Worm (Caenorhabditis elegans): Measurements from ENCODE around the gene lgc-36.
A peak's percentile ranks its signal among the peaks of the same experiment; 100 is the strongest.

lgc-36 gene

DNA sequence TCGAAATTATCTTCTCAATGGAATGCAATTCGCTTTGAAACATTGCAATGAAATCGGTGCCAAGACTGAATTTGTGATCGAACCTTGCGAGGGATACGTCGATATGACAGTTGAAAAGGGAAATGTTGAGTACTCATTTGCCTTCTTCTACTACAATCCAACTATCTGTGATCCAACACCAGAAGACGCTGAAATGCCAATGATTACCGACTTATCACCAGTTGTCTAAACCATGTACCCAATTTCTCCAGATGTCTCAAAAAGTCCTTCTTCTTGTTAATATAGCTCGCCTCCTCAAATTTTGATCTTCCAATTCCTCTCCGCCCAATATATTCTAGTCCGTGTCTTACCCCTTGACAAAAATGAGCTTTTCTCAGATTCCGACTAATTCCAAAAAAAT lies 42.7 kb downstream of the lgc-36 start:
- TF ChIP-seq lin-35 (GFP tag; optimal IDR thresholded peaks at IDR 0.05) (no peak), hmg-20 (GFP tag; IDR thresholded peaks at IDR 0.05) (no peak), ceh-27 (GFP tag; optimal IDR thresholded peaks at IDR 0.05) (no peak), repo-1 (tag; optimal IDR thresholded peaks at IDR 0.05) (no peak), F52B5.7 (tag; optimal IDR thresholded peaks at IDR 0.05) (no peak)

- no peak for TF ChIP-seq madf-8 (GFP tag; conservative IDR thresholded peaks at IDR 0.05)
- no peak for TF ChIP-seq egrh-3 (GFP tag; IDR thresholded peaks at IDR 0.05)
- TF ChIP-seq ztf-6 (GFP tag; IDR thresholded peaks at IDR 0.05) = no peak
- TF ChIP-seq dpff-1 (tag; optimal IDR thresholded peaks at IDR 0.05) = no peak
These were observed 44.2 kb downstream of the lgc-36 start for ce11 chrV:11214569-11214968.

ce11 chrV:11211323-11211722 lies 47.5 kb downstream of the lgc-36 start:
- TF ChIP-seq C17E4.6 (GFP tag; IDR thresholded peaks at IDR 0.05) (no peak), hmg-1.2 (GFP tag; IDR thresholded peaks at IDR 0.05) (0 out of 2 replicates have a peak, but pooled peaks have one; percentile 11)

DNA sequence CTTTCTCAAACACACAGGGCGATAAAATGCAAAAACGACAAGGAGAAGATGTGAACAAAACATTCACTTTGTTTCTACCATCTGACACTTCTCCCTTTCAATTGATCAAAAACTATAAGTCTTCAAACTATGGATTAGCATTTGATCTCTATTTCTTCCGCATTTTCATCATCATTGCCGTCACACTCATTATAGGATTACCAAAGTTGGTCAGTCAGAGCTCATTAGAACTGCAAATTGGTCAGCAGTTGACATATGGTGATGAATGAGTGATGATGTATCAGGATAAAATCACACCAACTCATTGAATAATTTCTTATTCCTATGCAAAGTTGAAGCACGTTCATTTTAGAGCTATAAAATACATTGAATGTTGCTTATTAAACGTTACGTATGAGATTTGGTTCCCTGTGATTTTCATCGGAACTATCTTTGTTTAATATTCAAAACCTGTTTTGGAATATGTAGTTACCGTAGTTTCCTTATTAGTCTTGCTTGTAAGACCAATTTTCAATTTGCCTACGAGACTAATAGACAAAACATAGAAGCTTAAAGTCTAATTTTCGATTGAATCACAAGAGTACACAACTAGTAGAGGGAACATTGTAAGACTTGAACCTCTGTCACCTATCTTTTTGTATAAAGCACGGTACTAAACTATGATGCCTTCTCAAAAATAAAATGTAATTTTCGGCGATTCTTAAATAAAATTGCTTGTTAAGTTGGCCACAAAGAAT lies 49.2 kb downstream of the lgc-36 start:
- no peak for TF ChIP-seq ceh-79 (tag; optimal IDR thresholded peaks at IDR 0.05)
- TF ChIP-seq B0261.1 (tag; optimal IDR thresholded peaks at IDR 0.05) = no peak

Measured in whole organism, young adult.